Fruit fly (Drosophila melanogaster) whole organism, wandering third instar larva: Measurements from ENCODE around the gene kraken.

Source experiments
- Abd-B ChIP-seq: fragments of >200 bp; optimal IDR thresholded peaks from 2 replicates; lab custom pipeline; 2017; ENCODE audit warnings: missing biosample characterization, missing genetic modification characterization
- CG32264 ChIP-seq: fragments of 200-800 bp; sonication (Bioruptor generic); optimal IDR thresholded peaks from 2 replicates; lab custom pipeline; 2016; ENCODE audit warnings: missing biosample characterization, missing genetic modification characterization
- CG9705 ChIP-seq: fragments of 200-800 bp; sonication (Bioruptor generic); optimal IDR thresholded peaks from 2 replicates; lab custom pipeline; 2018; ENCODE audit warnings: missing biosample characterization, mild to moderate bottlenecking, missing genetic modification characterization
- CrebA ChIP-seq: fragments of 200-800 bp; sonication (Bioruptor generic); optimal IDR thresholded peaks from 2 replicates; lab custom pipeline; 2016; ENCODE audit warnings: missing biosample characterization, mild to moderate bottlenecking, missing genetic modification characterization, borderline replicate concordance
- Dfd ChIP-seq: fragments of >200 bp; optimal IDR thresholded peaks from 2 replicates; lab custom pipeline; 2017; ENCODE audit warnings: missing biosample characterization, missing genetic modification characterization
- Dif ChIP-seq: fragments of 200-275, 200-300 bp; sonication (Bioruptor generic); optimal IDR thresholded peaks from 2 replicates; lab custom pipeline; 2018; ENCODE audit warnings: missing biosample characterization, missing genetic modification characterization; ENCODE audit not compliant: partially characterized antibody
- GATAd ChIP-seq: sonication (Bioruptor generic); optimal IDR thresholded peaks from 2 replicates; lab custom pipeline; 2016; ENCODE audit warnings: missing biosample characterization, missing genetic modification characterization
- HLH106 ChIP-seq: fragments of 200-800 bp; optimal IDR thresholded peaks from 3 replicates; lab custom pipeline; 2019; ENCODE audit warnings: missing biosample characterization, mild to moderate bottlenecking, missing genetic modification characterization, moderate library complexity
- Hnf4 ChIP-seq: fragments of 200-800 bp; sonication (Bioruptor generic); optimal IDR thresholded peaks from 2 replicates; lab custom pipeline; 2016; ENCODE audit warnings: missing biosample characterization, mild to moderate bottlenecking, missing genetic modification characterization
- Hr78 ChIP-seq: fragments of >200 bp; optimal IDR thresholded peaks from 2 replicates; lab custom pipeline; 2017; ENCODE audit warnings: missing biosample characterization, missing genetic modification characterization
- Hr83 ChIP-seq: fragments of 200-300 bp; sonication (Bioruptor generic); optimal IDR thresholded peaks from 2 replicates; lab custom pipeline; 2016; ENCODE audit warnings: missing biosample characterization, mild to moderate bottlenecking, missing genetic modification characterization, moderate library complexity; ENCODE audit not compliant: poor library complexity, severe bottlenecking
- Mio ChIP-seq: sonication (Bioruptor generic); optimal IDR thresholded peaks from 2 replicates; lab custom pipeline; 2016; ENCODE audit warnings: missing biosample characterization, missing genetic modification characterization
- Myc ChIP-seq: fragments of >200 bp; optimal IDR thresholded peaks from 2 replicates; lab custom pipeline; 2017
- N ChIP-seq: fragments of >200 bp; optimal IDR thresholded peaks from 2 replicates; lab custom pipeline; 2018; ENCODE audit warnings: missing biosample characterization, missing external identifiers, missing genetic modification characterization
- OdsH ChIP-seq: fragments of 200-800 bp; sonication (Bioruptor generic); optimal IDR thresholded peaks from 2 replicates; lab custom pipeline; 2016; ENCODE audit warnings: missing biosample characterization, mild to moderate bottlenecking, missing genetic modification characterization
- Rel ChIP-seq, 2 experiments: fragments of 200-800 bp; sonication (Bioruptor generic) in 1 of 2; optimal IDR thresholded peaks; 2 replicates in 1 of 2; 3 replicates in 1 of 2; lab custom pipeline; 2016 to 2019; ENCODE audit warnings: mild to moderate bottlenecking in 2 of 2, missing biosample characterization in 2 of 2, missing genetic modification characterization in 2 of 2, moderate library complexity in 1 of 2
- Sp1 ChIP-seq: fragments of 200-800 bp; sonication (Bioruptor generic); optimal IDR thresholded peaks from 3 replicates; lab custom pipeline; 2019; ENCODE audit warnings: missing biosample characterization, mild to moderate bottlenecking, missing genetic modification characterization, moderate library complexity
- Vsx2 ChIP-seq: fragments of 200-300, 225-300 bp; sonication (Bioruptor generic); optimal IDR thresholded peaks from 2 replicates; lab custom pipeline; 2018; ENCODE audit warnings: missing biosample characterization, missing genetic modification characterization; ENCODE audit not compliant: partially characterized antibody
- br ChIP-seq: fragments of 200-800 bp; sonication (Bioruptor generic); optimal IDR thresholded peaks from 2 replicates; lab custom pipeline; 2016; ENCODE audit warnings: missing biosample characterization, missing genetic modification characterization
- brk ChIP-seq: fragments of 200-800 bp; sonication (Bioruptor generic); optimal IDR thresholded peaks from 2 replicates; lab custom pipeline; 2016; ENCODE audit warnings: missing biosample characterization, mild to moderate bottlenecking, missing genetic modification characterization
- dl ChIP-seq, 2 experiments: fragments of 175-275, 200-275 bp in 1 of 2; fragments of 200-275 bp in 1 of 2; sonication (Bioruptor generic); optimal IDR thresholded peaks; lab custom pipeline; 2018; ENCODE audit warnings: mild to moderate bottlenecking in 2 of 2, missing biosample characterization in 2 of 2, missing genetic modification characterization in 2 of 2, moderate library complexity in 2 of 2; ENCODE audit not compliant: partially characterized antibody in 2 of 2, insufficient read depth in 1 of 2
- dmrt93B ChIP-seq: fragments of 200-800 bp; sonication (Bioruptor generic); optimal IDR thresholded peaks from 2 replicates; lab custom pipeline; 2018; ENCODE audit warnings: missing biosample characterization, mild to moderate bottlenecking, missing genetic modification characterization
- dsf ChIP-seq: sonication (Bioruptor generic); optimal IDR thresholded peaks from 2 replicates; lab custom pipeline; 2016; ENCODE audit warnings: missing biosample characterization, missing genetic modification characterization, borderline replicate concordance
- ey ChIP-seq: fragments of 200-800 bp; sonication (Bioruptor generic); optimal IDR thresholded peaks from 2 replicates; lab custom pipeline; 2016; ENCODE audit warnings: missing biosample characterization, missing genetic modification characterization
- foxo ChIP-seq, 2 experiments: fragments of 200-800 bp; sonication (Bioruptor generic); optimal IDR thresholded peaks; 2 replicates in 1 of 2; 3 replicates in 1 of 2; lab custom pipeline; 2016 to 2017; ENCODE audit warnings: missing biosample characterization in 2 of 2, missing genetic modification characterization in 2 of 2
- fru ChIP-seq: fragments of 200-800 bp; sonication (Bioruptor generic); optimal IDR thresholded peaks from 3 replicates; lab custom pipeline; 2016; ENCODE audit warnings: missing biosample characterization, mild to moderate bottlenecking, missing genetic modification characterization
- h ChIP-seq: fragments of 200-800 bp; sonication (Bioruptor generic); optimal IDR thresholded peaks from 3 replicates; lab custom pipeline; 2016; ENCODE audit warnings: missing biosample characterization, mild to moderate bottlenecking, missing genetic modification characterization
- jim ChIP-seq: fragments of 175-275, 200-325 bp; sonication (Bioruptor generic); optimal IDR thresholded peaks from 2 replicates; lab custom pipeline; 2016; ENCODE audit warnings: missing biosample characterization, mild to moderate bottlenecking, missing genetic modification characterization
- lola ChIP-seq: fragments of >200 bp; optimal IDR thresholded peaks from 2 replicates; lab custom pipeline; 2017; ENCODE audit warnings: missing biosample characterization, missing genetic modification characterization
- pan ChIP-seq: fragments of >200 bp; optimal IDR thresholded peaks from 2 replicates; lab custom pipeline; 2017
- psq ChIP-seq: fragments of 200-800 bp; sonication (Bioruptor generic); optimal IDR thresholded peaks from 3 replicates; lab custom pipeline; 2017; ENCODE audit warnings: missing biosample characterization, mild to moderate bottlenecking, missing genetic modification characterization, moderate library complexity
- rgr ChIP-seq: fragments of 200-800 bp; sonication (Bioruptor generic); optimal IDR thresholded peaks from 3 replicates; lab custom pipeline; 2016; ENCODE audit warnings: missing biosample characterization, mild to moderate bottlenecking, missing genetic modification characterization
- sage ChIP-seq: fragments of 200-800 bp; sonication (Bioruptor generic); optimal IDR thresholded peaks from 2 replicates; lab custom pipeline; 2016; ENCODE audit warnings: missing biosample characterization, mild to moderate bottlenecking, missing genetic modification characterization
- sv ChIP-seq: fragments of 200-800 bp; sonication (Bioruptor generic); optimal IDR thresholded peaks from 3 replicates; lab custom pipeline; 2016; ENCODE audit warnings: missing biosample characterization, missing genetic modification characterization
- tai ChIP-seq: sonication (Bioruptor generic); optimal IDR thresholded peaks from 2 replicates; lab custom pipeline; 2016; ENCODE audit warnings: missing biosample characterization, missing genetic modification characterization
- usp ChIP-seq: fragments of >200 bp; optimal IDR thresholded peaks from 2 replicates; lab custom pipeline; 2017; ENCODE audit warnings: missing biosample characterization, missing genetic modification characterization
- woc ChIP-seq: sonication (Bioruptor generic); optimal IDR thresholded peaks from 2 replicates; lab custom pipeline; 2016; ENCODE audit warnings: missing biosample characterization, mild to moderate bottlenecking, missing genetic modification characterization

The kraken gene

DNA sequence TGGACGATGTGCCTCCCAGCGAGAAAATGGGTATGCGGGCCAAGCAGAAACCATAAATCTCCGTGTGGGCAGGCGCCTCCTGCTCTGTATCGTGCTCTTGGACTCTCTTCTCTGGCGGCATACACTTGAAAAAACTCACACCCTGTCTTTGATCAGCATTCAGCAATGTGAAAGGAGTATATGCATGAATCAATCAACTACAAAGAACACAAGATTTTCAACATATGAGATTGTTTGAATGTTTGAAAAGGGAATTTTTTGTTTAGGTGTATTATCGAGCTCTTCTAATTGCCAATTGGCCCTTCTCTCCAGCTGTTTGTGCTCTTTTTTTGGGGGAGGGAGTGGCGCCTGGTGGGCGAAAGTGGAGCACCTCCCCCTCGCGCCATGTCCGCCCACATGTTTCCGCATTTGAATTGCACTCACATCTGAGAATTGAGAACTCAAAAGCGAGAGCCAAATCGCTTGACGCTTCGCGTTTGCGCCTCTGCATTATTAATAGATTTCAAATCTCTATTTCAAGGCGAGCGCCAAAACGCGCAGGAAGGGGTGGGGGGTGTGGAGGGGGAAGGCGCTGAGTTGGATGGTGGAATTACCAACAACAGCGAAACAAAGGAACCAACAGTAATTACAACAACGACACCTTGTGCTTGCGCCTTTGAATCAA lies 7.1 kb upstream of the kraken start:
- TF ChIP-seq ey (GFP tag; lab: Kevin White, UChicago) (peak; percentile 83), foxo (GFP tag; optimal IDR thresholded peaks at IDR 0.05; lab: Kevin White, UChicago) (peak in 1 of 2 experiments; percentile 70), tai (GFP tag; lab: Kevin White, UChicago) (no peak), Hnf4 (GFP tag; lab: Kevin White, UChicago) (peak; percentile 64), h (GFP tag; lab: Kevin White, UChicago) (peak; percentile 64), CG9705 (GFP tag; lab: Kevin White, UChicago) (no peak), CG32264 (GFP tag; lab: Kevin White, UChicago) (peak; percentile 32), HLH106 (tag; lab: Kevin White, UChicago) (peak; percentile 59), Rel (GFP tag; optimal IDR thresholded peaks at IDR 0.05; lab: Kevin White, UChicago) (no peak), Rel (tag; optimal IDR thresholded peaks at IDR 0.05; lab: Kevin White, UChicago) (no peak), rgr (GFP tag; lab: Kevin White, UChicago) (peak; percentile 78), sv (GFP tag; lab: Kevin White, UChicago) (peak; percentile 79), Mio (GFP tag; lab: Kevin White, UChicago) (no peak), CrebA (GFP tag; lab: Kevin White, UChicago) (no peak), fru (GFP tag; lab: Kevin White, UChicago) (peak; percentile 73), lola (no peak), woc (GFP tag; lab: Kevin White, UChicago) (peak; percentile 36), br (GFP tag; lab: Kevin White, UChicago) (peak; percentile 79), Dfd (GFP tag; lab: Kevin White, UChicago) (no peak), dmrt93B (GFP tag; lab: Kevin White, UChicago) (peak; percentile 37), psq (GFP tag; lab: Kevin White, UChicago) (peak; percentile 53), usp (GFP tag; lab: Kevin White, UChicago) (no peak), dl (GFP tag; optimal IDR thresholded peaks at IDR 0.05; lab: Kevin White, UChicago; ENCODE audit: insufficient read depth in 1 of 2, partially characterized antibody in 2 of 2) (no peak), Sp1 (peak; percentile 46), OdsH (GFP tag; lab: Kevin White, UChicago) (peak; percentile 69)

DNA sequence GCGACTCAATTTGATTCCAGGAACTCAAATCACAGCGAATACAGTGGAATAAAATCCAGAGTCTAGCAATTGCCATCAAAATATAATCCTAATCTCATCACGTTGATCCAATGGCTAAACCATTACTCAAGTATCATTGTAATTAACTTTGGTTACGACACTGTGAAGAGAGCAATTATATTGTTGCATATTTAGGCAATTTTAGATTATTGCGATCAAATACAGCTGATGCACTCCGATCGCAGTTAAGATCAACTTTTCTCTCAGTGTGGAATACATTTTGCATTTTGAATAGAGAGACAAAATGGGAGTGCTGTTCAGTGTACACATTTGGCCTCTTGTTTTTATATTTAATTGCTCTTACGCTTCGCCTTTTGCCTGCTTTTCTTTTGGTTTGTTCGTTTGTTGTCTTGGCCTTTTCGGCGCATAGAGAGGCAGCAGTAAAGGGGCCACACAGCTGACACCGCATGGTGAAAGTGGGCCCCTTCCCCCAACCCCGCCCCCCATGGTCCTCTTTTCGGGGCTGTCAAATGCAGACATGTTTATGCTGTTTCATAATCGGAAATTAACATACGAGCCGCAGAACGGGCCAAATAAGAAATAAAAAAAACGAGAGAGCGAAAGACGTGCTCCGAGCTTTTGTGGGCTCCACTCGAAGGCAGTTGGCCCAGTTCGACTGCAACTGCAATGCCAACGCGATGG lies 6.2 kb upstream of the kraken start:
- TF ChIP-seq brk (GFP tag; lab: Kevin White, UChicago), result no peak
- TF ChIP-seq h (GFP tag; lab: Kevin White, UChicago), result peak; percentile 30
- TF ChIP-seq fru (GFP tag; lab: Kevin White, UChicago), result peak; percentile 52
- no peak for TF ChIP-seq lola
- no peak for TF ChIP-seq tai (GFP tag; lab: Kevin White, UChicago)
- TF ChIP-seq pan (lab: Kevin White, UChicago), result no peak
- no peak for TF ChIP-seq Mio (GFP tag; lab: Kevin White, UChicago)
- TF ChIP-seq woc (GFP tag; lab: Kevin White, UChicago), result peak; percentile 23
- TF ChIP-seq Hr83 (GFP tag; lab: Kevin White, UChicago), result no peak
- no peak for TF ChIP-seq sv (GFP tag; lab: Kevin White, UChicago)
- TF ChIP-seq N, result no peak
- TF ChIP-seq Dif (GFP tag; lab: Kevin White, UChicago), result no peak
- peak; percentile 44 for TF ChIP-seq psq (GFP tag; lab: Kevin White, UChicago)
- peak; percentile 42 for TF ChIP-seq Hnf4 (GFP tag; lab: Kevin White, UChicago)
- no peak for TF ChIP-seq GATAd (GFP tag; lab: Kevin White, UChicago)
- TF ChIP-seq foxo (GFP tag; optimal IDR thresholded peaks at IDR 0.05; lab: Kevin White, UChicago), result peak in 1 of 2 experiments; percentile 57
- TF ChIP-seq Hr78 (GFP tag; lab: Kevin White, UChicago), result no peak
- no peak for TF ChIP-seq Myc
- peak; percentile 59 for TF ChIP-seq ey (GFP tag; lab: Kevin White, UChicago)
- TF ChIP-seq Dfd (GFP tag; lab: Kevin White, UChicago), result no peak
- no peak for TF ChIP-seq CrebA (GFP tag; lab: Kevin White, UChicago)
- TF ChIP-seq Rel (GFP tag; optimal IDR thresholded peaks at IDR 0.05; lab: Kevin White, UChicago), result no peak
- no peak for TF ChIP-seq Rel (tag; optimal IDR thresholded peaks at IDR 0.05; lab: Kevin White, UChicago)
- peak; percentile 62 for TF ChIP-seq OdsH (GFP tag; lab: Kevin White, UChicago)
- no peak for TF ChIP-seq CG9705 (GFP tag; lab: Kevin White, UChicago)
- TF ChIP-seq usp (GFP tag; lab: Kevin White, UChicago), result no peak
- no peak for TF ChIP-seq dl (GFP tag; optimal IDR thresholded peaks at IDR 0.05; lab: Kevin White, UChicago; ENCODE audit: insufficient read depth in 1 of 2, partially characterized antibody in 2 of 2)
- TF ChIP-seq jim (GFP tag; lab: Kevin White, UChicago), result no peak
- no peak for TF ChIP-seq Abd-B (GFP tag; lab: Kevin White, UChicago)
- TF ChIP-seq sage (GFP tag; lab: Kevin White, UChicago), result no peak
- TF ChIP-seq br (GFP tag; lab: Kevin White, UChicago), result peak; percentile 63
- TF ChIP-seq HLH106 (tag; lab: Kevin White, UChicago), result peak; percentile 30
- TF ChIP-seq CG32264 (GFP tag; lab: Kevin White, UChicago), result no peak
- no peak for TF ChIP-seq dsf (GFP tag; lab: Kevin White, UChicago)
- TF ChIP-seq Vsx2 (GFP tag; lab: Kevin White, UChicago), result no peak
- peak; percentile 27 for TF ChIP-seq Sp1
- TF ChIP-seq rgr (GFP tag; lab: Kevin White, UChicago), result peak; percentile 48
- TF ChIP-seq, all 38 proteins: peak for 12
